Fruit fly (Drosophila melanogaster) whole organism, pupa: Measurements from ENCODE around the gene ssp2.

Experiments used
- CG10348 ChIP-seq: fragments of 200-800 bp; sonication (Bioruptor generic); IDR thresholded peaks from 2 replicates; pipeline ENCODE4 v1.3.6; 2022; ENCODE audit warnings: missing biosample characterization, missing genetic modification characterization
- CG12605 ChIP-seq: fragments of 200-800 bp; sonication (Bioruptor generic); IDR thresholded peaks from 2 replicates; pipeline ENCODE4 v1.3.6; 2022; ENCODE audit warnings: missing biosample characterization, missing genetic modification characterization
- CG13204 ChIP-seq: fragments of 200-800 bp; sonication (Bioruptor generic); optimal IDR thresholded peaks from 2 replicates; lab custom pipeline; 2018; ENCODE audit warnings: missing biosample characterization, mild to moderate bottlenecking, missing genetic modification characterization, moderate library complexity
- CG14655 ChIP-seq: fragments of 200-800 bp; sonication (Bioruptor generic); optimal IDR thresholded peaks from 3 replicates; lab custom pipeline; 2017; ENCODE audit warnings: mild to moderate bottlenecking, missing biosample characterization, missing genetic modification reagents, missing genetic modification characterization
- CG15710 ChIP-seq: fragments of 200-800 bp; sonication (Bioruptor generic); optimal IDR thresholded peaks from 2 replicates; lab custom pipeline; 2018; ENCODE audit warnings: missing biosample characterization, mild to moderate bottlenecking, missing genetic modification characterization, moderate library complexity
- CG17806 ChIP-seq: fragments of 200-800 bp; sonication (Bioruptor generic); optimal IDR thresholded peaks from 2 replicates; lab custom pipeline; 2018; ENCODE audit warnings: missing biosample characterization, mild to moderate bottlenecking, missing genetic modification characterization, moderate library complexity
- CG32121 ChIP-seq: fragments of 200-800 bp; sonication (Bioruptor generic); IDR thresholded peaks from 2 replicates; pipeline ENCODE4 v1.3.6; 2022; ENCODE audit warnings: missing biosample characterization, missing genetic modification characterization
- CG34367 ChIP-seq: fragments of 200-800 bp; sonication (Bioruptor generic); optimal IDR thresholded peaks from 2 replicates; lab custom pipeline; 2018; ENCODE audit warnings: missing biosample characterization, mild to moderate bottlenecking, missing genetic modification characterization
- CG4496 ChIP-seq: fragments of 200-800 bp; sonication (Bioruptor generic); IDR thresholded peaks from 3 replicates; pipeline ENCODE4 v1.3.6; 2022; ENCODE audit warnings: missing biosample characterization, missing genetic modification characterization
- CG8159 ChIP-seq: fragments of 200-800 bp; sonication (Bioruptor generic); optimal IDR thresholded peaks from 3 replicates; lab custom pipeline; 2018; ENCODE audit warnings: missing biosample characterization, mild to moderate bottlenecking, missing genetic modification characterization, moderate library complexity
- CG8301 ChIP-seq: fragments of 200-800 bp; sonication (Bioruptor generic); optimal IDR thresholded peaks from 2 replicates; lab custom pipeline; 2018; ENCODE audit warnings: missing biosample characterization, mild to moderate bottlenecking, missing genetic modification characterization
- CG9948 ChIP-seq: fragments of 200-800 bp; sonication (Bioruptor generic); optimal IDR thresholded peaks from 2 replicates; lab custom pipeline; 2018; ENCODE audit warnings: missing biosample characterization, mild to moderate bottlenecking, missing genetic modification characterization, moderate library complexity
- D1 ChIP-seq: fragments of 200-800 bp; sonication (Bioruptor generic); optimal IDR thresholded peaks from 2 replicates; lab custom pipeline; 2018; ENCODE audit warnings: missing biosample characterization, mild to moderate bottlenecking, missing genetic modification characterization, moderate library complexity
- EcR ChIP-seq: fragments of 200-800 bp; sonication (Bioruptor generic); optimal IDR thresholded peaks from 3 replicates; lab custom pipeline; 2019; ENCODE audit warnings: missing biosample characterization, missing genetic modification characterization, mild to moderate bottlenecking, moderate library complexity, missing genetic modification reagents
- Ets98B ChIP-seq: fragments of 200-800 bp; sonication (Bioruptor generic); IDR thresholded peaks from 2 replicates; pipeline ENCODE4 v1.3.6; 2022; ENCODE audit warnings: missing biosample characterization, missing genetic modification characterization
- Pif1A ChIP-seq: fragments of 200-800 bp; sonication (Bioruptor generic); optimal IDR thresholded peaks from 3 replicates; lab custom pipeline; 2016; ENCODE audit warnings: missing biosample characterization, missing genetic modification characterization
- Pif1B ChIP-seq: fragments of 200-800 bp; sonication (Bioruptor generic); optimal IDR thresholded peaks from 3 replicates; lab custom pipeline; 2016; ENCODE audit warnings: missing biosample characterization, missing genetic modification characterization
- Snoo ChIP-seq: fragments of 200-800 bp; sonication (Bioruptor generic); optimal IDR thresholded peaks from 3 replicates; lab custom pipeline; 2017; ENCODE audit warnings: missing biosample characterization, mild to moderate bottlenecking, missing genetic modification characterization, inconsistent platforms
- fd96Ca ChIP-seq: fragments of 200-800 bp; sonication (Bioruptor generic); IDR thresholded peaks from 3 replicates; pipeline ENCODE4 v1.3.6; 2022; ENCODE audit warnings: missing biosample characterization, missing genetic modification characterization
- gl ChIP-seq: fragments of 200-800 bp; sonication (Bioruptor generic); optimal IDR thresholded peaks from 2 replicates; lab custom pipeline; 2018; ENCODE audit warnings: missing biosample characterization, mild to moderate bottlenecking, missing genetic modification characterization
- rn ChIP-seq: fragments of 200-800 bp; sonication (Bioruptor generic); IDR thresholded peaks from 2 replicates; pipeline ENCODE4 v1.3.6; 2022; ENCODE audit warnings: missing biosample characterization, missing genetic modification characterization

The ssp2 gene

dm6 chr3L:13949440-13950066 is 15.4 kb upstream of the ssp2 start:
- no peak for TF ChIP-seq CG15710
- peak; percentile 42 for TF ChIP-seq CG8301 (tag; lab: Kevin White, UChicago)
- 0 out of 2 replicates have a peak, but pooled peaks have one; percentile 38 for TF ChIP-seq CG12605 (GFP tag; lab: Robert Waterston, UW)
- TF ChIP-seq Ets98B: peak; percentile 72
- no peak for TF ChIP-seq Snoo (tag; lab: Kevin White, UChicago)
- TF ChIP-seq CG32121: peak; percentile 67; the same call in 1 of the 2 replicates
- no peak for TF ChIP-seq CG9948 (tag; lab: Kevin White, UChicago)
- no peak for TF ChIP-seq rn (GFP tag; lab: Robert Waterston, UW)
- TF ChIP-seq Pif1A: peak; percentile 6
- TF ChIP-seq CG14655 (GFP tag; lab: Kevin White, UChicago): peak; percentile 33
- TF ChIP-seq Pif1B (GFP tag; lab: Kevin White, UChicago): no peak
- peak; percentile 82 for TF ChIP-seq CG4496 (GFP tag; lab: Robert Waterston, UW)
- TF ChIP-seq CG10348 (GFP tag; lab: Robert Waterston, UW): no peak
- TF ChIP-seq, all 21 proteins: peak for 7

- TF ChIP-seq CG13204 (GFP tag; lab: Kevin White, UChicago) (no peak), CG32121 (no peak), rn (GFP tag; lab: Robert Waterston, UW) (no peak), CG8159 (tag; lab: Kevin White, UChicago) (no peak), CG17806 (no peak), CG4496 (GFP tag; lab: Robert Waterston, UW) (no peak), Pif1A (no peak), CG15710 (no peak), CG9948 (tag; lab: Kevin White, UChicago) (no peak), CG10348 (GFP tag; lab: Robert Waterston, UW) (no peak)
Measured at dm6 chr3L:13951564-13951963, 13.4 kb upstream of the ssp2 start.

DNA sequence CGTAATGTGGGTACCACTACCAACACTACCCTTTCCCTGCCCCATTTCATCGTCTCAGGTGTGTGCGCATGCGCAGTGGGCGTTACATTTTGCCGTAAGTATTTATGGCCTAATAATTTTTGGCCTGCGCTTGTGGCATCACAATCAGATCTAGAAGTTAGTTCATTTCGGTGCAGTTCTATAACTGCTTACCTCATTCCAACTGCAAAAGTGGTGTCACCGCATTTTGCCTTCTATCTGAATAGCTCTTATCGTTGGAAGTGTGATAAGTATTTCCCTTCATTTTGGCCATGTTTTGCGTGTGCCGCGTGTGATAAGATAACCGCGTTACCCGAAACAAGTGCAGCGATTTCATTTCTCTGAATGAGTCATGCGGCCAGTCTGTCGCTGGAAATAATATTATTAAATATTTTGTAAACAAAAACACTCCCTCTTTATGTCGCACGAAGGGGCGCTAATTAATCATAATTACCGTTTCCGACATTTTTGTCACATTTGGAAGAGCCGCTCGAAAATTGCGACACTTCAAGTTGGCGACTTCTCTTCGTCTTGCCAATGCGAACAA is 12.4 kb upstream of the ssp2 start:
- no peak for TF ChIP-seq CG15710
- TF ChIP-seq CG12605 (GFP tag; lab: Robert Waterston, UW): no peak
- TF ChIP-seq CG8301 (tag; lab: Kevin White, UChicago): no peak
- no peak for TF ChIP-seq Pif1B (GFP tag; lab: Kevin White, UChicago)
- TF ChIP-seq CG8159 (tag; lab: Kevin White, UChicago): no peak
- TF ChIP-seq CG9948 (tag; lab: Kevin White, UChicago): no peak
- no peak for TF ChIP-seq rn (GFP tag; lab: Robert Waterston, UW)
- TF ChIP-seq CG14655 (GFP tag; lab: Kevin White, UChicago): no peak
- TF ChIP-seq CG10348 (GFP tag; lab: Robert Waterston, UW): no peak
- no peak for TF ChIP-seq Snoo (tag; lab: Kevin White, UChicago)
- TF ChIP-seq CG17806: no peak
- TF ChIP-seq CG4496 (GFP tag; lab: Robert Waterston, UW): no peak
- TF ChIP-seq EcR: no peak
- TF ChIP-seq Pif1A: no peak
- TF ChIP-seq Ets98B: no peak
- TF ChIP-seq D1: no peak
- no peak for TF ChIP-seq gl (tag; lab: Kevin White, UChicago)

DNA sequence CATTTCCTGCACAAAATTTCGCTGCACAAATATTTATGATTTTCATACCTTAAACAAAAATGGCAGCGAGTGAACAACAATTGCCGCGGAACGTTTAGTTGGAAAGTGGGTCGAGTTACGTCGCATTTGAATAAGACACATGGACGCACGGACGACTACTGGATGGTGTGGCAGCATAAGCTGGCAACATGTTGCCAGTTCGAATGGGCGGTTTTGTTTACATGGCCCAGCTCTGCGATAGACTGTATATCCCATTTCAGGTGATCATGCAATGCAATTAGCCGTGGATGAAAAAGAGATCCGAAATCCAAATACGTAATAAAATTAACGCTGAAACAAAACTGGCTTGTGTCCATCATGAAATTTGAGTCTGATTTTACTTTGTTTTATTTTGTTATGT is 8.3 kb upstream of the ssp2 start:
- TF ChIP-seq gl (tag; lab: Kevin White, UChicago): no peak
- no peak for TF ChIP-seq CG8301 (tag; lab: Kevin White, UChicago)
- TF ChIP-seq CG32121: no peak
- no peak for TF ChIP-seq EcR
- no peak for TF ChIP-seq Snoo (tag; lab: Kevin White, UChicago)
- no peak for TF ChIP-seq CG10348 (GFP tag; lab: Robert Waterston, UW)
- no peak for TF ChIP-seq CG14655 (GFP tag; lab: Kevin White, UChicago)
- no peak for TF ChIP-seq CG15710
- TF ChIP-seq fd96Ca (GFP tag; lab: Robert Waterston, UW): no peak
- no peak for TF ChIP-seq CG34367 (tag; lab: Kevin White, UChicago)
- TF ChIP-seq, all 21 proteins: peak for 0

- TF ChIP-seq CG34367 (tag; lab: Kevin White, UChicago) (peak; percentile 15), CG14655 (GFP tag; lab: Kevin White, UChicago) (peak; percentile 80), D1 (peak; percentile 43), rn (GFP tag; lab: Robert Waterston, UW) (no peak), CG32121 (peak; percentile 29; the same call in 1 of the 2 replicates), Snoo (tag; lab: Kevin White, UChicago) (peak; percentile 19), CG4496 (GFP tag; lab: Robert Waterston, UW) (0 out of 3 replicates have a peak, but pooled peaks have one; percentile 12), CG9948 (tag; lab: Kevin White, UChicago) (peak; percentile 63), CG12605 (GFP tag; lab: Robert Waterston, UW) (no peak), EcR (no peak), CG13204 (GFP tag; lab: Kevin White, UChicago) (no peak), fd96Ca (GFP tag; lab: Robert Waterston, UW) (no peak), gl (tag; lab: Kevin White, UChicago) (no peak), CG15710 (peak; percentile 25), CG10348 (GFP tag; lab: Robert Waterston, UW) (no peak), Pif1B (GFP tag; lab: Kevin White, UChicago) (no peak), Ets98B (peak; percentile 37; the same call in 1 of the 2 replicates), Pif1A (peak; percentile 39), CG8301 (tag; lab: Kevin White, UChicago) (peak; percentile 69), CG17806 (peak; percentile 31), CG8159 (tag; lab: Kevin White, UChicago) (peak; percentile 57)
Measured at dm6 chr3L:13957212-13957668, 7.8 kb upstream of the ssp2 start.
